Worm (Caenorhabditis elegans): ENCODE data around the gene F32B6.4.
A peak's percentile ranks its signal among the peaks of the same experiment; 100 is the strongest.
"Not testable (repeated sequence)": the region's sequence is repeated elsewhere in the genome, so short reads cannot be mapped to it uniquely, and the experiment has no call there.

Gene F32B6.4

ce11 chrIV:9899227-9899626 is 7.4 kb upstream of the F32B6.4 start:
- TF ChIP-seq hmg-11 (tag; optimal IDR thresholded peaks at IDR 0.05) (peak; percentile 7), pha-4 (tag; optimal IDR thresholded peaks at IDR 0.05) (peak; percentile 34), sea-2 (GFP tag; optimal IDR thresholded peaks at IDR 0.05) (no peak), lin-15B (tag; optimal IDR thresholded peaks at IDR 0.05) (peak; percentile 31), unc-62 (GFP tag; optimal IDR thresholded peaks at IDR 0.05) (no peak)

ce11 chrIV:9898712-9899111 is 6.9 kb upstream of the F32B6.4 start, which contains the start of gene tbc-3:
Gene tbc-3 (plus strand): TSS chrIV:9899012.
- TF ChIP-seq hmg-11 (tag; optimal IDR thresholded peaks at IDR 0.05) = no peak
- no peak for TF ChIP-seq mdl-1 (tag; optimal IDR thresholded peaks at IDR 0.05)
- TF ChIP-seq fkh-10 (GFP tag; optimal IDR thresholded peaks at IDR 0.05) = no peak
- no peak for TF ChIP-seq pha-4 (tag; optimal IDR thresholded peaks at IDR 0.05)
- TF ChIP-seq zag-1 (tag; optimal IDR thresholded peaks at IDR 0.05) = no peak
- TF ChIP-seq nhr-28 (tag; optimal IDR thresholded peaks at IDR 0.05) = no peak
- TF ChIP-seq lsy-12 (tag; optimal IDR thresholded peaks at IDR 0.05) = no peak
- no peak for TF ChIP-seq unc-62 (GFP tag; optimal IDR thresholded peaks at IDR 0.05)

- TF ChIP-seq lin-15B (tag; optimal IDR thresholded peaks at IDR 0.05) (no peak), ceh-82 (tag; optimal IDR thresholded peaks at IDR 0.05) (no peak), zag-1 (tag; optimal IDR thresholded peaks at IDR 0.05) (no peak), nhr-12 (tag; optimal IDR thresholded peaks at IDR 0.05) (no peak), ceh-16 (tag; optimal IDR thresholded peaks at IDR 0.05) (no peak), egl-27 (tag; optimal IDR thresholded peaks at IDR 0.05) (no peak), ceh-9 (tag; optimal IDR thresholded peaks at IDR 0.05) (no peak), nhr-237 (tag; optimal IDR thresholded peaks at IDR 0.05) (no peak), skn-1 (tag; optimal IDR thresholded peaks at IDR 0.05) (no peak), nfya-1 (tag; optimal IDR thresholded peaks at IDR 0.05; ENCODE audit: insufficient read depth) (no peak), mdl-1 (tag; optimal IDR thresholded peaks at IDR 0.05) (no peak), tbx-2 (tag; optimal IDR thresholded peaks at IDR 0.05) (no peak), elt-2 (tag; optimal IDR thresholded peaks at IDR 0.05) (no peak), daf-12 (tag; optimal IDR thresholded peaks at IDR 0.05) (no peak), nhr-43 (tag; optimal IDR thresholded peaks at IDR 0.05; ENCODE audit: poor library complexity, severe bottlenecking) (no peak)
These were observed 3.2 kb upstream of the F32B6.4 start, which contains the start of gene ssp-32 for ce11 chrIV:9895088-9895487. Gene ssp-32 (plus strand): TSS chrIV:9895388.

ce11 chrIV:9894331-9894730 is 2.5 kb upstream of the F32B6.4 start, which contains the start of gene msp-77:
Gene msp-77 (plus strand): TSS chrIV:9894631.
- TF ChIP-seq hmg-11 (tag; optimal IDR thresholded peaks at IDR 0.05); nhr-43 (tag; optimal IDR thresholded peaks at IDR 0.05; ENCODE audit: poor library complexity, severe bottlenecking); lin-39 (tag; optimal IDR thresholded peaks at IDR 0.05): not testable (repeated sequence)

- not testable (repeated sequence) for TF ChIP-seq nhr-43 (tag; optimal IDR thresholded peaks at IDR 0.05; ENCODE audit: poor library complexity, severe bottlenecking); elt-3 (tag; optimal IDR thresholded peaks at IDR 0.05); zag-1 (tag; optimal IDR thresholded peaks at IDR 0.05)
These were observed 1.8 kb upstream of the F32B6.4 start, which contains the start of gene sss-1 for ce11 chrIV:9893649-9894048. Gene sss-1 (minus strand): TSS chrIV:9893749.

ce11 chrIV:9889857-9890256 is 2.0 kb downstream of the F32B6.4 start, which contains the start of gene ttbk-3:
Gene ttbk-3 (minus strand): TSS chrIV:9889957.
- no peak for TF ChIP-seq pqm-1 (tag; optimal IDR thresholded peaks at IDR 0.05)
- TF ChIP-seq egl-27 (tag; optimal IDR thresholded peaks at IDR 0.05) = no peak
- no peak for TF ChIP-seq nhr-23 (tag; optimal IDR thresholded peaks at IDR 0.05)
- no peak for TF ChIP-seq ama-1 (optimal IDR thresholded peaks at IDR 0.05)

ce11 chrIV:9884257-9884656 is 7.6 kb downstream of the F32B6.4 start, which contains the start of the genes prp-18 and mccc-1:
Gene prp-18 (minus strand): TSS chrIV:9884383.
Gene mccc-1 (plus strand): TSS chrIV:9884570.
- TF ChIP-seq egl-5 (tag; optimal IDR thresholded peaks at IDR 0.05) (peak; percentile 64), nhr-237 (tag; optimal IDR thresholded peaks at IDR 0.05) (no peak), nhr-28 (tag; optimal IDR thresholded peaks at IDR 0.05) (no peak), ceh-16 (tag; optimal IDR thresholded peaks at IDR 0.05) (no peak), R02D3.7 (tag; optimal IDR thresholded peaks at IDR 0.05) (no peak), elt-3 (tag; optimal IDR thresholded peaks at IDR 0.05) (no peak), ceh-28 (tag; optimal IDR thresholded peaks at IDR 0.05) (no peak), mml-1 (tag; optimal IDR thresholded peaks at IDR 0.05) (no peak), pqm-1 (tag; optimal IDR thresholded peaks at IDR 0.05) (peak; percentile 13), snpc-4 (tag; optimal IDR thresholded peaks at IDR 0.05) (peak; percentile 61), aly-2 (tag; optimal IDR thresholded peaks at IDR 0.05) (no peak), nhr-11 (tag; optimal IDR thresholded peaks at IDR 0.05) (no peak), ztf-11 (tag; optimal IDR thresholded peaks at IDR 0.05) (no peak), tbx-2 (tag; optimal IDR thresholded peaks at IDR 0.05) (no peak), elt-2 (tag; optimal IDR thresholded peaks at IDR 0.05) (peak; percentile 34), fos-1 (tag; optimal IDR thresholded peaks at IDR 0.05) (no peak), lin-39 (tag; optimal IDR thresholded peaks at IDR 0.05) (peak; percentile 59), nhr-12 (tag; optimal IDR thresholded peaks at IDR 0.05) (no peak), lin-15B (tag; optimal IDR thresholded peaks at IDR 0.05) (peak; percentile 78), unc-39 (tag; optimal IDR thresholded peaks at IDR 0.05) (no peak), ZK546.5 (tag; optimal IDR thresholded peaks at IDR 0.05) (no peak), hmg-11 (tag; optimal IDR thresholded peaks at IDR 0.05) (peak; percentile 19), zag-1 (tag; optimal IDR thresholded peaks at IDR 0.05) (no peak), elt-1 (tag; optimal IDR thresholded peaks at IDR 0.05) (no peak), pha-4 (tag; optimal IDR thresholded peaks at IDR 0.05) (no peak)
